Fruit fly (Drosophila melanogaster) whole organism, embryonic: ENCODE results near the gene CG42854.

Experiments
- Antp ChIP-seq: fragments of 200-800 bp; sonication (Bioruptor generic); optimal IDR thresholded peaks from 3 replicates; lab custom pipeline; 2016; ENCODE audit warnings: missing biosample characterization, missing genetic modification characterization
- Awh ChIP-seq: fragments of 200-800 bp; sonication (Bioruptor generic); IDR thresholded peaks from 2 replicates; pipeline ENCODE4, ENCODE4 v1.3.6; 2022; ENCODE audit warnings: missing biosample characterization, missing genetic modification characterization
- B-H2 ChIP-seq: fragments of 200-800 bp; sonication (Bioruptor generic); optimal IDR thresholded peaks from 2 replicates; lab custom pipeline; 2018; ENCODE audit warnings: missing biosample characterization, mild to moderate bottlenecking, missing genetic modification characterization
- CG10321 ChIP-seq: fragments of 200-800 bp; sonication (Bioruptor generic); IDR thresholded peaks from 2 replicates; pipeline ENCODE4 v1.3.6; 2022; ENCODE audit warnings: missing biosample characterization, missing genetic modification characterization
- CG10979 ChIP-seq: fragments of 200-800 bp; sonication (Bioruptor generic); optimal IDR thresholded peaks from 2 replicates; lab custom pipeline; 2018; ENCODE audit warnings: missing biosample characterization, mild to moderate bottlenecking, missing genetic modification characterization, moderate library complexity
- CG12219 ChIP-seq: fragments of 200-800 bp; sonication (Bioruptor generic); optimal IDR thresholded peaks from 3 replicates; lab custom pipeline; 2018; ENCODE audit warnings: missing biosample characterization, mild to moderate bottlenecking, missing genetic modification characterization
- CG12659 ChIP-seq: fragments of 200-800 bp; sonication (Bioruptor generic); optimal IDR thresholded peaks from 3 replicates; lab custom pipeline; 2017; ENCODE audit warnings: mild to moderate bottlenecking, missing biosample characterization, missing genetic modification reagents, missing genetic modification characterization
- CG15073 ChIP-seq: fragments of 200-800 bp; sonication (Bioruptor generic); optimal IDR thresholded peaks from 2 replicates; lab custom pipeline; 2016; ENCODE audit warnings: missing biosample characterization, missing genetic modification characterization
- CG17385 ChIP-seq: fragments of 200-800 bp; sonication (Bioruptor generic); optimal IDR thresholded peaks from 3 replicates; lab custom pipeline; 2018; ENCODE audit warnings: missing biosample characterization, mild to moderate bottlenecking, missing genetic modification characterization
- CG17829 ChIP-seq: fragments of 200-800 bp; optimal IDR thresholded peaks from 2 replicates; lab custom pipeline; 2019; ENCODE audit warnings: missing biosample characterization, mild to moderate bottlenecking, missing genetic modification characterization, moderate library complexity
- CG1792 ChIP-seq: fragments of 200-800 bp; sonication (Bioruptor generic); optimal IDR thresholded peaks from 2 replicates; lab custom pipeline; 2016; ENCODE audit warnings: missing biosample characterization, missing genetic modification characterization
- CG18011 ChIP-seq: fragments of 200-800 bp; sonication (Bioruptor generic); optimal IDR thresholded peaks from 2 replicates; lab custom pipeline; 2017; ENCODE audit warnings: missing biosample characterization, missing genetic modification characterization, mild to moderate bottlenecking, moderate library complexity, missing genotype
- CG18599 ChIP-seq: fragments of 200-800 bp; sonication (Bioruptor generic); optimal IDR thresholded peaks from 3 replicates; lab custom pipeline; 2017; ENCODE audit warnings: missing biosample characterization, missing genetic modification characterization, mild to moderate bottlenecking, moderate library complexity, missing genetic modification reagents
- CG4424 ChIP-seq: fragments of 200-800 bp; sonication (Bioruptor generic); optimal IDR thresholded peaks from 3 replicates; lab custom pipeline; 2016; ENCODE audit warnings: missing biosample characterization, missing genetic modification characterization
- CG5953 ChIP-seq: fragments of 200-800 bp; sonication (Bioruptor generic); IDR thresholded peaks from 2 replicates; pipeline ENCODE4 v1.3.6; 2022; ENCODE audit warnings: missing biosample characterization, missing genetic modification characterization
- CG8765 ChIP-seq: fragments of 200-800 bp; sonication (Bioruptor generic); IDR thresholded peaks from 2 replicates; pipeline ENCODE4 v1.3.6; 2022; ENCODE audit warnings: missing biosample characterization, missing genetic modification characterization
- CG8924 ChIP-seq: fragments of 200-800 bp; optimal IDR thresholded peaks from 3 replicates; lab custom pipeline; 2019; ENCODE audit warnings: missing biosample characterization, mild to moderate bottlenecking, missing genetic modification characterization, moderate library complexity
- CG9932 ChIP-seq: fragments of 200-800 bp; sonication (Bioruptor generic); IDR thresholded peaks from 2 replicates; pipeline ENCODE4 v1.3.6; 2022; ENCODE audit warnings: missing biosample characterization, missing genetic modification characterization
- Doc2 ChIP-seq: fragments of 200-800 bp; sonication (Bioruptor generic); IDR thresholded peaks from 2 replicates; pipeline ENCODE4 v1.3.6; 2022; ENCODE audit warnings: missing biosample characterization, missing genetic modification characterization
- MTF-1 ChIP-seq: fragments of 200-800 bp; sonication (Bioruptor generic); optimal IDR thresholded peaks from 2 replicates; lab custom pipeline; 2018; ENCODE audit warnings: missing biosample characterization, mild to moderate bottlenecking, missing genetic modification characterization, borderline replicate concordance
- NfI ChIP-seq: fragments of 200-800 bp; sonication (Bioruptor generic); optimal IDR thresholded peaks from 3 replicates; lab custom pipeline; 2018; ENCODE audit warnings: missing biosample characterization, mild to moderate bottlenecking, missing genetic modification characterization, moderate library complexity
- Pdp1 ChIP-seq, 2 experiments: fragments of 200-800 bp; sonication (Bioruptor generic); optimal IDR thresholded peaks; 3 replicates each; lab custom pipeline; 2016; ENCODE audit warnings: missing biosample characterization in 2 of 2, missing genetic modification characterization in 2 of 2, mild to moderate bottlenecking in 1 of 2, moderate library complexity in 1 of 2
- Ptx1 ChIP-seq: fragments of 200-800 bp; sonication (Bioruptor generic); IDR thresholded peaks from 2 replicates; pipeline ENCODE4 v1.3.6; 2022; ENCODE audit warnings: missing biosample characterization, missing genetic modification characterization
- Sry-δ ChIP-seq: fragments of 200-800 bp; sonication (Bioruptor generic); optimal IDR thresholded peaks from 2 replicates; lab custom pipeline; 2016; ENCODE audit warnings: missing biosample characterization, missing genetic modification characterization
- Xbp1 ChIP-seq: fragments of 200-800 bp; sonication (Bioruptor generic); optimal IDR thresholded peaks from 3 replicates; lab custom pipeline; 2016; ENCODE audit warnings: missing biosample characterization, mild to moderate bottlenecking, missing genetic modification characterization
- ato ChIP-seq: fragments of 200-800 bp; sonication (Bioruptor generic); IDR thresholded peaks from 2 replicates; pipeline ENCODE4 v1.3.6; 2022; ENCODE audit warnings: missing biosample characterization, missing genetic modification characterization; ENCODE audit not compliant: partially characterized antibody
- br ChIP-seq: fragments of >200 bp; optimal IDR thresholded peaks from 2 replicates; lab custom pipeline; 2017
- chn ChIP-seq: fragments of 200-800 bp; sonication (Bioruptor generic); optimal IDR thresholded peaks from 2 replicates; lab custom pipeline; 2016; ENCODE audit warnings: missing biosample characterization, missing genetic modification characterization
- corto ChIP-seq: fragments of 200-800 bp; sonication (Bioruptor generic); optimal IDR thresholded peaks from 2 replicates; lab custom pipeline; 2016; ENCODE audit warnings: missing biosample characterization, mild to moderate bottlenecking, missing genetic modification characterization, moderate library complexity
- crol ChIP-seq: fragments of 200-800 bp; sonication (Bioruptor generic); IDR thresholded peaks from 2 replicates; pipeline ENCODE4 v1.3.6; 2022; ENCODE audit warnings: missing biosample characterization, missing genetic modification characterization
- dmrt11E ChIP-seq: fragments of 200-800 bp; sonication (Bioruptor generic); optimal IDR thresholded peaks from 3 replicates; lab custom pipeline; 2018; ENCODE audit warnings: missing biosample characterization, mild to moderate bottlenecking, missing genetic modification characterization, moderate library complexity
- ftz-f1 ChIP-seq: fragments of 200-800 bp; sonication (Bioruptor generic); optimal IDR thresholded peaks from 2 replicates; lab custom pipeline; 2016; ENCODE audit warnings: missing biosample characterization, missing genetic modification characterization
- gsb ChIP-seq: fragments of 200-800 bp; sonication (Bioruptor generic); IDR thresholded peaks from 2 replicates; pipeline ENCODE4 v1.3.6; 2022; ENCODE audit warnings: missing biosample characterization, missing genetic modification characterization
- kah ChIP-seq: fragments of 200-800 bp; sonication (Bioruptor generic); optimal IDR thresholded peaks from 2 replicates; lab custom pipeline; 2018; ENCODE audit warnings: missing biosample characterization, mild to moderate bottlenecking, missing genetic modification characterization
- mirr ChIP-seq: fragments of 200-800 bp; sonication (Bioruptor generic); optimal IDR thresholded peaks from 3 replicates; lab custom pipeline; 2018; ENCODE audit warnings: missing biosample characterization, mild to moderate bottlenecking, missing genetic modification characterization
- mld ChIP-seq: fragments of 200-800 bp; sonication (Bioruptor generic); IDR thresholded peaks from 3 replicates; pipeline ENCODE4 v1.3.6; 2022; ENCODE audit warnings: missing biosample characterization, missing genetic modification characterization; ENCODE audit not compliant: partially characterized antibody
- pan ChIP-seq, 4 experiments: fragments of >200 bp in 3 of 4; fragments of 200-800 bp in 1 of 4; sonication (Bioruptor generic) in 1 of 4; optimal IDR thresholded peaks in 3 of 4; IDR thresholded peaks in 1 of 4; 2 replicates each; pipeline versions ENCODE4 v1.3.6 to Lab custom; 2017 to 2022; ENCODE audit warnings: missing biosample characterization in 2 of 4, missing genetic modification characterization in 2 of 4, mixed read lengths in 1 of 4
- pho ChIP-seq: fragments of 200-800 bp; sonication (Bioruptor generic); optimal IDR thresholded peaks from 2 replicates; lab custom pipeline; 2016; ENCODE audit warnings: missing biosample characterization, missing genetic modification characterization
- pum ChIP-seq: fragments of 200-800 bp; sonication (Bioruptor generic); optimal IDR thresholded peaks from 2 replicates; lab custom pipeline; 2016; ENCODE audit warnings: missing biosample characterization, missing genetic modification characterization
- sc ChIP-seq, 3 experiments: fragments of >200 bp in 2 of 3; fragments of 200-800 bp in 1 of 3; sonication (Bioruptor generic) in 1 of 3; optimal IDR thresholded peaks; 2 replicates in 2 of 3; 3 replicates in 1 of 3; lab custom pipeline; 2017; ENCODE audit warnings: mild to moderate bottlenecking in 1 of 3, missing biosample characterization in 1 of 3, missing genetic modification characterization in 1 of 3, missing genetic modification reagents in 1 of 3
- scrt ChIP-seq: fragments of 200-800 bp; sonication (Bioruptor generic); optimal IDR thresholded peaks from 2 replicates; lab custom pipeline; 2018; ENCODE audit warnings: missing biosample characterization, mild to moderate bottlenecking, missing genetic modification characterization, moderate library complexity
- sens ChIP-seq: fragments of 200-800 bp; sonication (Bioruptor generic); peaks from one replicate; lab custom pipeline; 2016; ENCODE audit warnings: missing biosample characterization, missing genetic modification characterization
- shn ChIP-seq: fragments of 200-800 bp; sonication (Bioruptor generic); optimal IDR thresholded peaks from 3 replicates; lab custom pipeline; 2016; ENCODE audit warnings: missing biosample characterization, missing genetic modification characterization
- sob ChIP-seq: fragments of 200-800 bp; sonication (Bioruptor generic); IDR thresholded peaks from 2 replicates; pipeline ENCODE4 v1.3.6; 2022; ENCODE audit warnings: missing biosample characterization, missing genetic modification characterization
- stwl ChIP-seq: fragments of 200-800 bp; sonication (Bioruptor generic); optimal IDR thresholded peaks from 3 replicates; lab custom pipeline; 2018; ENCODE audit warnings: missing biosample characterization, mild to moderate bottlenecking, missing genetic modification characterization, moderate library complexity
- vfl ChIP-seq: fragments of 200-800 bp; sonication (Bioruptor generic); optimal IDR thresholded peaks from 2 replicates; lab custom pipeline; 2016; ENCODE audit warnings: missing biosample characterization, missing genetic modification characterization
- vnd ChIP-seq: fragments of 200-800 bp; sonication (Bioruptor generic); IDR thresholded peaks from 3 replicates; pipeline ENCODE4 v1.3.6; 2022; ENCODE audit warnings: missing biosample characterization, missing genetic modification characterization; ENCODE audit not compliant: partially characterized antibody
- wdn ChIP-seq: fragments of 200-800 bp; sonication (Bioruptor generic); IDR thresholded peaks from 2 replicates; pipeline ENCODE4 v1.3.6; 2022; ENCODE audit warnings: missing biosample characterization, missing genetic modification characterization

Gene CG42854

DNA sequence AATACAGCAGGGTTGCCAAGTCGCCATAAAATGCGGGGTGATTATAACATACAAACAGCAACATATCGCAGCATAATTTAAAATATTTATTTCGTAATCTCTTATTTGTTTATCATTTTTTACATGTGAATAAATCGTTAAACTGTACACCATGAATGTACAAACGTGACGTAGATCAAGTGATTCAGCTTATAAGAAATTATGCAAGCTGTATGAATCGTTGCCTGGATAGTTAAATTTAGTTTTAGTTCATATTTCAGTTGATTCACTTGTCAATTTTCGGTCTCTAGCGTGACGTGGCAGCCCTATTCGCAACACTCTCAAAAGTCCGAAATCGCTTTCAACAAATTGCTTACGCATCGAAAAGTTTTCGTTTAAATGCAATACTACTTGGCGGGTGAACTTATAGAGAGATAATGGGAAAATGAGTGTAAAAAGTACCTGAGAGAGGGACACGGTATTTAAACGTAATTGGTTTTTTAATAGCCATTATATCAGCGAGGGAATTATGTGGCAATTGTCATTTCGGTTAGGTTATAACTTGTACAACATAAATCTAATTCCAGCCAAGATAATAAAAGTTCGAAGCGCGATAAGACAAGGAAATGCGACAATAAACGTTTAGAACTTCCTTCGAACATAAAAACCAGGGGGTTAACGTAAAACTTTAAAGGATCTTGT is 45.4 kb upstream of the CG42854 start (continued):
- no peak; the same call in 1 of the 2 replicates for TF ChIP-seq Ptx1 (GFP tag; lab: Robert Waterston, UW)
- TF ChIP-seq ftz-f1, result no peak
- no peak for TF ChIP-seq Sry-δ (GFP tag; lab: Kevin White, UChicago)
- TF ChIP-seq CG17829 (tag; lab: Kevin White, UChicago), result peak; percentile 60
- TF ChIP-seq Doc2 (GFP tag; lab: Robert Waterston, UW), result no peak
- no peak for TF ChIP-seq CG1792 (GFP tag; lab: Kevin White, UChicago)
- peak; percentile 25 for TF ChIP-seq mirr
- no peak for TF ChIP-seq wdn
- TF ChIP-seq CG4424 (GFP tag; lab: Kevin White, UChicago), result peak; percentile 43
- TF ChIP-seq sens (GFP tag; lab: Kevin White, UChicago), result peak; percentile 90
- TF ChIP-seq CG10979, result peak; percentile 55
- peak; percentile 63 for TF ChIP-seq Xbp1 (GFP tag; lab: Kevin White, UChicago)
- TF ChIP-seq mld (GFP tag; lab: Robert Waterston, UW), result no peak
- peak; percentile 29 to 63 for TF ChIP-seq Pdp1 (GFP tag; optimal IDR thresholded peaks at IDR 0.05; lab: Kevin White, UChicago)
- TF ChIP-seq chn (GFP tag; lab: Kevin White, UChicago), result peak; percentile 35
- TF ChIP-seq CG18011 (GFP tag; lab: Kevin White, UChicago), result peak; percentile 48
- no peak for TF ChIP-seq vfl
- no peak for TF ChIP-seq CG15073 (GFP tag; lab: Kevin White, UChicago)
- no peak for TF ChIP-seq Awh (GFP tag; lab: Robert Waterston, UW)
- TF ChIP-seq ato (GFP tag; lab: Robert Waterston, UW), result no peak
- TF ChIP-seq sc (optimal IDR thresholded peaks at IDR 0.05; lab: Kevin White, UChicago), result no peak
- peak; percentile 5 for TF ChIP-seq sc (GFP tag; optimal IDR thresholded peaks at IDR 0.05; lab: Kevin White, UChicago)
- no peak for TF ChIP-seq br (lab: Kevin White, UChicago)
- TF ChIP-seq CG12659 (GFP tag; lab: Kevin White, UChicago), result peak; percentile 77
- TF ChIP-seq Antp (GFP tag; lab: Kevin White, UChicago), result peak; percentile 39
- TF ChIP-seq CG10321 (GFP tag; lab: Robert Waterston, UW), result no peak
- peak; percentile 36; the same call in 1 of the 2 replicates for TF ChIP-seq CG9932
- peak; percentile 15 for TF ChIP-seq stwl (tag; lab: Kevin White, UChicago)
- TF ChIP-seq CG8765, result no peak
- TF ChIP-seq vnd (GFP tag; lab: Robert Waterston, UW), result no peak
- peak; percentile 73 for TF ChIP-seq NfI (GFP tag; lab: Kevin White, UChicago)
- TF ChIP-seq B-H2 (GFP tag; lab: Kevin White, UChicago), result peak; percentile 94
- TF ChIP-seq pum (GFP tag; lab: Kevin White, UChicago), result peak; percentile 33
- TF ChIP-seq shn (GFP tag; lab: Kevin White, UChicago), result peak; percentile 4
- TF ChIP-seq CG5953 (GFP tag; lab: Robert Waterston, UW), result no peak
- peak; percentile 7 for TF ChIP-seq pho (GFP tag; lab: Kevin White, UChicago)
- TF ChIP-seq CG12219 (GFP tag; lab: Kevin White, UChicago), result peak; percentile 73
- peak; percentile 26; the same call in 1 of the 2 replicates for TF ChIP-seq gsb (GFP tag; lab: Robert Waterston, UW)
- TF ChIP-seq scrt, result peak; percentile 59
- TF ChIP-seq CG8924 (tag; lab: Kevin White, UChicago), result peak; percentile 85
- TF ChIP-seq sob, result peak; percentile 64; the same call in 1 of the 2 replicates
- peak; percentile 4 for TF ChIP-seq dmrt11E (tag; lab: Kevin White, UChicago)
- no peak for TF ChIP-seq pan (optimal IDR thresholded peaks at IDR 0.05; lab: Kevin White, UChicago)
- peak in 1 of 2 experiments; percentile 47 for TF ChIP-seq pan (GFP tag; optimal IDR thresholded peaks at IDR 0.05 in 1 of 2, IDR thresholded peaks at IDR 0.05 in 1 of 2)
- TF ChIP-seq crol, result no peak
- no peak for TF ChIP-seq corto (GFP tag; lab: Kevin White, UChicago)
- no peak for TF ChIP-seq MTF-1 (GFP tag; lab: Kevin White, UChicago)
- peak; percentile 73 for TF ChIP-seq CG17385 (GFP tag; lab: Kevin White, UChicago)
- peak; percentile 50 for TF ChIP-seq kah
- peak; percentile 83 for TF ChIP-seq CG18599
